Fruit fly (Drosophila melanogaster) whole organism, embryonic: ENCODE measurements around the gene Rrp5.

ENCODE experiments used
- ATbp ChIP-seq: fragments of 200-800 bp; sonication (Bioruptor generic); optimal IDR thresholded peaks from 2 replicates; lab custom pipeline; 2017; ENCODE audit warnings: missing biosample characterization, mild to moderate bottlenecking, missing genetic modification characterization, missing genetic modification reagents
- Aef1 ChIP-seq: fragments of 200-800 bp; sonication (Bioruptor generic); IDR thresholded peaks from 3 replicates; pipeline ENCODE4 v1.3.6; 2022; ENCODE audit warnings: missing biosample characterization, missing genetic modification characterization
- Bgb ChIP-seq: fragments of 200-800 bp; sonication (Bioruptor generic); IDR thresholded peaks from 2 replicates; pipeline ENCODE4 v1.3.6; 2022; ENCODE audit warnings: missing biosample characterization, missing genetic modification characterization; ENCODE audit not compliant: partially characterized antibody
- CG10267 ChIP-seq: fragments of 200-800 bp; sonication (Bioruptor generic); optimal IDR thresholded peaks from 2 replicates; lab custom pipeline; 2018; ENCODE audit warnings: missing biosample characterization, mild to moderate bottlenecking, missing genetic modification characterization, moderate library complexity
- CG10979 ChIP-seq: fragments of 200-800 bp; sonication (Bioruptor generic); optimal IDR thresholded peaks from 2 replicates; lab custom pipeline; 2018; ENCODE audit warnings: missing biosample characterization, mild to moderate bottlenecking, missing genetic modification characterization, moderate library complexity
- CG11723 ChIP-seq: fragments of 200-800 bp; sonication (Bioruptor generic); optimal IDR thresholded peaks from 2 replicates; lab custom pipeline; 2017; ENCODE audit warnings: missing biosample characterization, mild to moderate bottlenecking, missing genetic modification characterization
- CG13424 ChIP-seq: fragments of 200-800 bp; sonication (Bioruptor generic); optimal IDR thresholded peaks from 2 replicates; lab custom pipeline; 2019; ENCODE audit warnings: missing biosample characterization, mild to moderate bottlenecking, missing genetic modification characterization, moderate library complexity
- CG15073 ChIP-seq: fragments of 200-800 bp; sonication (Bioruptor generic); optimal IDR thresholded peaks from 2 replicates; lab custom pipeline; 2016; ENCODE audit warnings: missing biosample characterization, missing genetic modification characterization
- CG17912 ChIP-seq: fragments of 200-800 bp; sonication (Bioruptor generic); optimal IDR thresholded peaks from 2 replicates; lab custom pipeline; 2018; ENCODE audit warnings: missing biosample characterization, mild to moderate bottlenecking, missing genetic modification characterization
- CG2129 ChIP-seq: fragments of 200-800 bp; sonication (Bioruptor generic); IDR thresholded peaks from 2 replicates; pipeline ENCODE4 v1.3.6; 2022; ENCODE audit warnings: missing biosample characterization, missing genetic modification characterization; ENCODE audit not compliant: partially characterized antibody
- CG3726 ChIP-seq: fragments of 200-800 bp; sonication (Bioruptor generic); IDR thresholded peaks from 3 replicates; pipeline ENCODE4, ENCODE4 v1.3.6; 2022; ENCODE audit warnings: missing biosample characterization, missing genetic modification characterization
- CG3847 ChIP-seq: fragments of 200-800 bp; sonication (Bioruptor generic); IDR thresholded peaks from 2 replicates; pipeline ENCODE4 v1.3.6; 2022; ENCODE audit warnings: missing biosample characterization, missing genetic modification characterization
- CG4424 ChIP-seq: fragments of 200-800 bp; sonication (Bioruptor generic); optimal IDR thresholded peaks from 3 replicates; lab custom pipeline; 2016; ENCODE audit warnings: missing biosample characterization, missing genetic modification characterization
- CG4707 ChIP-seq: fragments of 200-800 bp; sonication (Bioruptor generic); optimal IDR thresholded peaks from 2 replicates; lab custom pipeline; 2018; ENCODE audit warnings: missing biosample characterization, mild to moderate bottlenecking, missing genetic modification characterization, moderate library complexity
- CG6765 ChIP-seq: fragments of 200-800 bp; sonication (Bioruptor generic); optimal IDR thresholded peaks from 3 replicates; lab custom pipeline; 2017; ENCODE audit warnings: missing biosample characterization, mild to moderate bottlenecking, missing genetic modification characterization
- CG7745 ChIP-seq: fragments of 200-800 bp; sonication (Bioruptor generic); optimal IDR thresholded peaks from 2 replicates; lab custom pipeline; 2018; ENCODE audit warnings: missing biosample characterization, mild to moderate bottlenecking, missing genetic modification characterization, moderate library complexity
- D19A ChIP-seq: fragments of 200-800 bp; optimal IDR thresholded peaks from 3 replicates; lab custom pipeline; 2019; ENCODE audit warnings: missing biosample characterization, mild to moderate bottlenecking, missing genetic modification characterization, moderate library complexity
- Dp ChIP-seq: fragments of 200-800 bp; sonication (Bioruptor generic); optimal IDR thresholded peaks from 2 replicates; lab custom pipeline; 2018; ENCODE audit warnings: missing biosample characterization, mild to moderate bottlenecking, missing genetic modification characterization, moderate library complexity
- Lhr ChIP-seq: fragments of 200-800 bp; sonication (Bioruptor generic); optimal IDR thresholded peaks from 3 replicates; lab custom pipeline; 2017; ENCODE audit warnings: mild to moderate bottlenecking, missing biosample characterization, missing genetic modification reagents, missing genetic modification characterization
- Max ChIP-seq: fragments of 200-800 bp; sonication (Bioruptor generic); optimal IDR thresholded peaks from 2 replicates; lab custom pipeline; 2016; ENCODE audit warnings: missing biosample characterization, mild to moderate bottlenecking, missing genetic modification characterization
- Med ChIP-seq: fragments of 200-800 bp; sonication (Bioruptor generic); peaks from one replicate; lab custom pipeline; 2016; ENCODE audit warnings: missing biosample characterization, missing genetic modification characterization, mild to moderate bottlenecking, inconsistent platforms, moderate library complexity
- Poxn ChIP-seq: fragments of 200-800 bp; sonication (Bioruptor generic); IDR thresholded peaks from 2 replicates; pipeline ENCODE4 v1.3.6; 2022; ENCODE audit warnings: missing biosample characterization, missing genetic modification characterization
- Sry-β ChIP-seq: fragments of 200-800 bp; sonication (Bioruptor generic); optimal IDR thresholded peaks from 2 replicates; lab custom pipeline; 2018; ENCODE audit warnings: missing biosample characterization, mild to moderate bottlenecking, missing genetic modification characterization, moderate library complexity
- ato ChIP-seq: fragments of 200-800 bp; sonication (Bioruptor generic); IDR thresholded peaks from 2 replicates; pipeline ENCODE4 v1.3.6; 2022; ENCODE audit warnings: missing biosample characterization, missing genetic modification characterization; ENCODE audit not compliant: partially characterized antibody
- bbx ChIP-seq: fragments of 200-800 bp; sonication (Bioruptor generic); IDR thresholded peaks from 2 replicates; pipeline ENCODE4 v1.3.6; 2022; ENCODE audit warnings: missing biosample characterization, missing genetic modification characterization; ENCODE audit not compliant: partially characterized antibody
- cato ChIP-seq: fragments of 200-800 bp; sonication (Bioruptor generic); optimal IDR thresholded peaks from 2 replicates; lab custom pipeline; 2016; ENCODE audit warnings: missing biosample characterization, missing genetic modification characterization, borderline replicate concordance
- cg ChIP-seq: fragments of 200-800 bp; sonication (Bioruptor generic); optimal IDR thresholded peaks from 3 replicates; lab custom pipeline; 2019; ENCODE audit warnings: missing biosample characterization, mild to moderate bottlenecking, missing genetic modification characterization, moderate library complexity
- croc ChIP-seq: fragments of 200-800 bp; sonication (Bioruptor generic); conservative IDR thresholded peaks from 3 replicates; pipeline ENCODE4 v1.3.6; 2022; ENCODE audit warnings: missing biosample characterization, missing genetic modification characterization
- danr ChIP-seq: fragments of 200-800 bp; sonication (Bioruptor generic); IDR thresholded peaks from 2 replicates; pipeline ENCODE4 v1.3.6; 2022; ENCODE audit warnings: missing biosample characterization, missing genetic modification characterization
- emc ChIP-seq: fragments of 200-800 bp; sonication (Bioruptor generic); optimal IDR thresholded peaks from 2 replicates; lab custom pipeline; 2016; ENCODE audit warnings: missing biosample characterization, missing genetic modification characterization
- eve ChIP-seq, 2 experiments: fragments of >200 bp; optimal IDR thresholded peaks; 2 replicates each; lab custom pipeline; 2017; ENCODE audit warnings: missing biosample characterization in 2 of 2, missing genetic modification characterization in 2 of 2
- eyg ChIP-seq: fragments of 200-800 bp; sonication (Bioruptor generic); optimal IDR thresholded peaks from 3 replicates; lab custom pipeline; 2016; ENCODE audit warnings: missing biosample characterization, missing genetic modification characterization
- gce ChIP-seq: fragments of 200-800 bp; sonication (Bioruptor generic); IDR thresholded peaks from 3 replicates; pipeline ENCODE4 v1.3.6; 2022; ENCODE audit warnings: missing biosample characterization, missing genetic modification characterization
- ham ChIP-seq: fragments of 200-800 bp; sonication (Bioruptor generic); IDR thresholded peaks from 2 replicates; pipeline ENCODE4 v1.3.6; 2022; ENCODE audit warnings: missing biosample characterization, missing genetic modification characterization
- hbn ChIP-seq: fragments of 200-800 bp; sonication (Bioruptor generic); IDR thresholded peaks from 2 replicates; pipeline ENCODE4 v1.3.6; 2022; ENCODE audit warnings: missing biosample characterization, missing genetic modification characterization; ENCODE audit not compliant: partially characterized antibody
- jumu ChIP-seq: fragments of 200-800 bp; sonication (Bioruptor generic); optimal IDR thresholded peaks from 3 replicates; lab custom pipeline; 2016; ENCODE audit warnings: missing biosample characterization, missing genetic modification characterization
- lab ChIP-seq: fragments of 200-800 bp; sonication (Bioruptor generic); optimal IDR thresholded peaks from 3 replicates; lab custom pipeline; 2017; ENCODE audit warnings: missing biosample characterization, missing genetic modification characterization, mild to moderate bottlenecking, moderate library complexity, missing genetic modification reagents
- lola ChIP-seq, 3 experiments: fragments of >200 bp in 2 of 3; fragments of 200-800 bp in 1 of 3; sonication (Bioruptor generic) in 1 of 3; optimal IDR thresholded peaks; 2 replicates each; lab custom pipeline; 2017 to 2019; ENCODE audit warnings: missing biosample characterization in 3 of 3, missing genetic modification characterization in 3 of 3, mild to moderate bottlenecking in 1 of 3, moderate library complexity in 1 of 3
- oc ChIP-seq: fragments of 200-800 bp; sonication (Bioruptor generic); optimal IDR thresholded peaks from 2 replicates; lab custom pipeline; 2018; ENCODE audit warnings: missing biosample characterization, mild to moderate bottlenecking, missing genetic modification characterization, moderate library complexity
- odd ChIP-seq: fragments of 200-800 bp; sonication (Bioruptor generic); optimal IDR thresholded peaks from 2 replicates; lab custom pipeline; 2017; ENCODE audit warnings: missing biosample characterization, mild to moderate bottlenecking, missing genetic modification characterization
- org-1 ChIP-seq: fragments of 200-800 bp; sonication (Bioruptor generic); optimal IDR thresholded peaks from 2 replicates; lab custom pipeline; 2017; ENCODE audit warnings: missing biosample characterization, missing genetic modification characterization
- pita ChIP-seq: fragments of 200-800 bp; sonication (Bioruptor generic); optimal IDR thresholded peaks from 2 replicates; lab custom pipeline; 2017; ENCODE audit warnings: missing biosample characterization, mild to moderate bottlenecking, missing genetic modification characterization
- row ChIP-seq: fragments of 200-800 bp; sonication (Bioruptor generic); IDR thresholded peaks from 3 replicates; pipeline ENCODE4 v1.3.6; 2022; ENCODE audit warnings: missing biosample characterization, missing genetic modification characterization
- sc ChIP-seq, 3 experiments: fragments of >200 bp in 2 of 3; fragments of 200-800 bp in 1 of 3; sonication (Bioruptor generic) in 1 of 3; optimal IDR thresholded peaks; 2 replicates in 2 of 3; 3 replicates in 1 of 3; lab custom pipeline; 2017; ENCODE audit warnings: mild to moderate bottlenecking in 1 of 3, missing biosample characterization in 1 of 3, missing genetic modification characterization in 1 of 3, missing genetic modification reagents in 1 of 3
- scrt ChIP-seq: fragments of 200-800 bp; sonication (Bioruptor generic); optimal IDR thresholded peaks from 2 replicates; lab custom pipeline; 2018; ENCODE audit warnings: missing biosample characterization, mild to moderate bottlenecking, missing genetic modification characterization, moderate library complexity
- sna ChIP-seq: fragments of 200-800 bp; sonication (Bioruptor generic); IDR thresholded peaks from 2 replicates; pipeline ENCODE4 v1.3.6; 2022; ENCODE audit warnings: missing biosample characterization, missing genetic modification characterization; ENCODE audit not compliant: partially characterized antibody
- so ChIP-seq: fragments of 200-800 bp; sonication (Bioruptor generic); IDR thresholded peaks from 3 replicates; pipeline ENCODE4 v1.3.6; 2022; ENCODE audit warnings: missing biosample characterization, missing genetic modification characterization
- sqz ChIP-seq: fragments of 200-800 bp; sonication (Bioruptor generic); optimal IDR thresholded peaks from 3 replicates; lab custom pipeline; 2018; ENCODE audit warnings: missing biosample characterization, mild to moderate bottlenecking, missing genetic modification characterization
- tap ChIP-seq: fragments of 200-800 bp; optimal IDR thresholded peaks from 3 replicates; lab custom pipeline; 2019; ENCODE audit warnings: missing biosample characterization, mild to moderate bottlenecking, missing genetic modification characterization, moderate library complexity
- usp ChIP-seq: fragments of >200 bp; optimal IDR thresholded peaks from 2 replicates; lab custom pipeline; 2017; ENCODE audit warnings: missing biosample characterization, missing genetic modification characterization

Rrp5 gene

dm6 chr3R:24293171-24293570, 39.9 kb downstream of the Rrp5 start (continued):
- TF ChIP-seq CG11723 (GFP tag; lab: Kevin White, UChicago) (no peak), jumu (GFP tag; lab: Kevin White, UChicago) (no peak), sqz (peak; percentile 26), bbx (GFP tag; lab: Robert Waterston, UW) (no peak), so (no peak), ATbp (GFP tag; lab: Kevin White, UChicago) (peak; percentile 76), CG10267 (tag; lab: Kevin White, UChicago) (peak; percentile 30), Dp (no peak), Max (no peak), Aef1 (GFP tag; lab: Robert Waterston, UW) (no peak), tap (tag; lab: Kevin White, UChicago) (no peak), cg (GFP tag; lab: Kevin White, UChicago) (no peak), CG15073 (GFP tag; lab: Kevin White, UChicago) (no peak), CG10979 (tag; lab: Kevin White, UChicago) (peak; percentile 55), sc (optimal IDR thresholded peaks at IDR 0.05; lab: Kevin White, UChicago) (no peak), sc (GFP tag; optimal IDR thresholded peaks at IDR 0.05; lab: Kevin White, UChicago) (peak; percentile 10), eve (GFP tag; optimal IDR thresholded peaks at IDR 0.05; lab: Kevin White, UChicago) (no peak), hbn (no peak), CG7745 (tag; lab: Kevin White, UChicago) (peak; percentile 56), cato (GFP tag; lab: Kevin White, UChicago) (no peak), gce (no peak), CG17912 (no peak), Bgb (GFP tag; lab: Robert Waterston, UW) (no peak), Med (GFP tag; lab: Kevin White, UChicago) (no peak), lola (GFP tag; optimal IDR thresholded peaks at IDR 0.05; lab: Kevin White, UChicago) (peak in 1 of 3 experiments; percentile 66), usp (GFP tag; lab: Kevin White, UChicago) (no peak), lab (GFP tag; lab: Kevin White, UChicago) (peak; percentile 9), CG3726 (GFP tag; lab: Robert Waterston, UW) (no peak), pita (GFP tag; lab: Kevin White, UChicago) (no peak), CG4424 (GFP tag; lab: Kevin White, UChicago) (no peak), ato (no peak), Sry-β (GFP tag; lab: Kevin White, UChicago) (peak; percentile 35), emc (GFP tag; lab: Kevin White, UChicago) (no peak), org-1 (GFP tag; lab: Kevin White, UChicago) (peak; percentile 14), odd (peak; percentile 37), scrt (GFP tag; lab: Kevin White, UChicago) (no peak), croc (GFP tag; lab: Robert Waterston, UW) (no peak), row (GFP tag; lab: Robert Waterston, UW) (no peak), sna (no peak), CG13424 (peak; percentile 28), D19A (tag; lab: Kevin White, UChicago) (peak; percentile 8), eyg (GFP tag; lab: Kevin White, UChicago) (no peak), CG6765 (GFP tag; lab: Kevin White, UChicago) (no peak), CG3847 (no peak), Lhr (GFP tag; lab: Kevin White, UChicago) (peak; percentile 19), CG2129 (GFP tag; lab: Robert Waterston, UW) (no peak), CG4707 (GFP tag; lab: Kevin White, UChicago) (peak; percentile 56), ham (GFP tag; lab: Robert Waterston, UW) (no peak), danr (no peak), Poxn (GFP tag; lab: Robert Waterston, UW) (no peak), oc (tag; lab: Kevin White, UChicago) (peak; percentile 23)
